Fruit fly (Drosophila melanogaster): Measurements from ENCODE around the gene Edem2.
A peak's percentile ranks its signal among the peaks of the same experiment; 100 is the strongest.

The Edem2 gene

dm6 chr2L:13157903-13158302 is 34.1 kb upstream of the Edem2 start (continued):
- peak; percentile 34 for TF ChIP-seq CG34376 (GFP tag; optimal IDR thresholded peaks at IDR 0.05)
- TF ChIP-seq caup (GFP tag; optimal IDR thresholded peaks at IDR 0.05; ENCODE audit: severe bottlenecking), result peak; percentile 1
- TF ChIP-seq NK7.1 (GFP tag; optimal IDR thresholded peaks at IDR 0.05), result no peak
- no peak for TF ChIP-seq NFAT (GFP tag; IDR thresholded peaks at IDR 0.05)
- TF ChIP-seq grn (GFP tag; optimal IDR thresholded peaks at IDR 0.05), result no peak
- TF ChIP-seq B-H1 (GFP tag; IDR thresholded peaks at IDR 0.05), result no peak
- no peak for TF ChIP-seq rib (GFP tag; IDR thresholded peaks at IDR 0.05)
- no peak for TF ChIP-seq ci (GFP tag; IDR thresholded peaks at IDR 0.05)
- TF ChIP-seq zfh2 (GFP tag; optimal IDR thresholded peaks at IDR 0.05), result no peak
- no peak for TF ChIP-seq CG10654 (GFP tag; optimal IDR thresholded peaks at IDR 0.05)
- TF ChIP-seq Asciz (GFP tag; optimal IDR thresholded peaks at IDR 0.05), result peak; percentile 28
- TF ChIP-seq maf-S (GFP tag; optimal IDR thresholded peaks at IDR 0.05), result no peak
- TF ChIP-seq bcd (GFP tag; optimal IDR thresholded peaks at IDR 0.05), result peak; percentile 6
- 0 out of 2 replicates have a peak, but pooled peaks have one; percentile 11 for TF ChIP-seq onecut (GFP tag; IDR thresholded peaks at IDR 0.05)
- TF ChIP-seq Neu2 (GFP tag; optimal IDR thresholded peaks at IDR 0.05; ENCODE audit: borderline replicate concordance), result no peak
- TF ChIP-seq Xrp1 (GFP tag; IDR thresholded peaks at IDR 0.05), result no peak
- no peak for TF ChIP-seq Vsx1 (GFP tag; optimal IDR thresholded peaks at IDR 0.05)
- no peak for TF ChIP-seq Aef1 (GFP tag; IDR thresholded peaks at IDR 0.05)
- TF ChIP-seq CG7987 (GFP tag; optimal IDR thresholded peaks at IDR 0.05), result peak; percentile 33
- no peak for TF ChIP-seq nmo (GFP tag; optimal IDR thresholded peaks at IDR 0.05)
- TF ChIP-seq Lim3 (GFP tag; IDR thresholded peaks at IDR 0.05), result no peak
- no peak for TF ChIP-seq C15 (GFP tag; IDR thresholded peaks at IDR 0.05)
- TF ChIP-seq CG8944 (GFP tag; optimal IDR thresholded peaks at IDR 0.05), result no peak
- TF ChIP-seq Sry-β (GFP tag; optimal IDR thresholded peaks at IDR 0.05), result no peak
- TF ChIP-seq lov (optimal IDR thresholded peaks at IDR 0.05), result no peak
- TF ChIP-seq lov (GFP tag; IDR thresholded peaks at IDR 0.05), result no peak
- TF ChIP-seq nom (GFP tag; optimal IDR thresholded peaks at IDR 0.05), result no peak
- TF ChIP-seq dm (GFP tag; optimal IDR thresholded peaks at IDR 0.05), result no peak
- TF ChIP-seq CG11696 (GFP tag; IDR thresholded peaks at IDR 0.05), result no peak
- no peak for TF ChIP-seq bigmax (GFP tag; optimal IDR thresholded peaks at IDR 0.05)
- TF ChIP-seq CG32532 (GFP tag; IDR thresholded peaks at IDR 0.05), result peak; percentile 33; the same call in 1 of the 2 replicates
- peak; percentile 38 for TF ChIP-seq Fer1 (GFP tag; optimal IDR thresholded peaks at IDR 0.05)
- no peak for TF ChIP-seq sqz (GFP tag; optimal IDR thresholded peaks at IDR 0.05)
- TF ChIP-seq CG3281 (GFP tag; optimal IDR thresholded peaks at IDR 0.05), result peak; percentile 51
- TF ChIP-seq slou (GFP tag; optimal IDR thresholded peaks at IDR 0.05), result no peak
- TF ChIP-seq en (GFP tag; optimal IDR thresholded peaks at IDR 0.05), result no peak
- peak; percentile 15 for TF ChIP-seq Elba2 (GFP tag; optimal IDR thresholded peaks at IDR 0.05)
- no peak for TF ChIP-seq Tbp (GFP tag; optimal IDR thresholded peaks at IDR 0.05)
- TF ChIP-seq Dp (GFP tag; optimal IDR thresholded peaks at IDR 0.05), result no peak
- peak; percentile 21 for TF ChIP-seq cg (GFP tag; optimal IDR thresholded peaks at IDR 0.05)
- no peak for TF ChIP-seq Dip3 (GFP tag; optimal IDR thresholded peaks at IDR 0.05)
- TF ChIP-seq MTF-1 (GFP tag; optimal IDR thresholded peaks at IDR 0.05; ENCODE audit: borderline replicate concordance), result peak; percentile 11
- no peak for TF ChIP-seq CG9876 (GFP tag; optimal IDR thresholded peaks at IDR 0.05)
- no peak for TF ChIP-seq cas (GFP tag; IDR thresholded peaks at IDR 0.05)
- 0 out of 2 replicates have a peak, but pooled peaks have one; percentile 31 for TF ChIP-seq CG16779 (GFP tag; IDR thresholded peaks at IDR 0.05)
- TF ChIP-seq Sox100B (GFP tag; optimal IDR thresholded peaks at IDR 0.05), result no peak
- TF ChIP-seq seq (GFP tag; IDR thresholded peaks at IDR 0.05), result no peak
- TF ChIP-seq sens (GFP tag), result peak; percentile 59
- no peak for TF ChIP-seq CG2120 (GFP tag; optimal IDR thresholded peaks at IDR 0.05)
